Worm (Caenorhabditis elegans) whole organism, L2 larva: ENCODE results near the gene EEED8.12.

Experiments used
- C34F6.9 ChIP-seq: fragments of 150-350 bp; optimal IDR thresholded peaks from 2 replicates; lab custom pipeline; 2014; ENCODE audit warnings: missing biosample characterization, missing genetic modification characterization
- ceh-82 ChIP-seq: fragments of 150-350 bp; optimal IDR thresholded peaks from 2 replicates; lab custom pipeline; 2014; ENCODE audit warnings: missing biosample characterization, missing genetic modification characterization
- dmd-4 ChIP-seq: sonication (generic microtip); optimal IDR thresholded peaks from 2 replicates; lab custom pipeline; 2017; ENCODE audit warnings: missing biosample characterization, missing genetic modification characterization
- egl-27 ChIP-seq: sonication (generic microtip); optimal IDR thresholded peaks from 3 replicates; lab custom pipeline; 2017; ENCODE audit warnings: missing biosample characterization, missing genetic modification reagents, missing genetic modification characterization
- elt-1 ChIP-seq: fragments of 150-350 bp; optimal IDR thresholded peaks from 2 replicates; lab custom pipeline; 2014; ENCODE audit warnings: missing biosample characterization, missing genetic modification characterization
- lin-13 ChIP-seq: fragments of 150-350 bp; optimal IDR thresholded peaks from 2 replicates; lab custom pipeline; 2014; ENCODE audit warnings: missing biosample characterization, missing genetic modification reagents, missing genetic modification characterization
- mab-5 ChIP-seq: fragments of 150-350 bp; optimal IDR thresholded peaks from 2 replicates; lab custom pipeline; 2014; ENCODE audit warnings: missing biosample characterization, missing genetic modification characterization
- snpc-4 ChIP-seq: fragments of 150-350 bp; optimal IDR thresholded peaks from 2 replicates; lab custom pipeline; 2014; ENCODE audit warnings: missing biosample characterization, missing genetic modification characterization
- unc-62 ChIP-seq: fragments of 150-350 bp; optimal IDR thresholded peaks from 2 replicates; lab custom pipeline; 2014; ENCODE audit warnings: missing biosample characterization, missing genetic modification reagents, missing genetic modification characterization

- TF ChIP-seq egl-27 (no peak), mab-5 (tag; lab: Kevin White, UChicago) (no peak), C34F6.9 (no peak), lin-13 (no peak), dmd-4 (no peak), unc-62 (GFP tag; lab: Kevin White, UChicago) (no peak), elt-1 (tag; lab: Kevin White, UChicago) (no peak), snpc-4 (tag; lab: Kevin White, UChicago) (no peak), ceh-82 (tag; lab: Kevin White, UChicago) (no peak)
These were observed 28.8 kb upstream of the EEED8.12 start, which contains the start of gene F07F6.1 for ce11 chrII:5437586-5437985.
